Fruit fly (Drosophila melanogaster): ENCODE results near the gene CG34357.

dm6 chr3R:4599624-4600023 is 41.8 kb upstream of the CG34357 start:
- TF ChIP-seq psq (optimal IDR thresholded peaks at IDR 0.05) (no peak), usp (GFP tag; optimal IDR thresholded peaks at IDR 0.05) (no peak)
